Worm (Caenorhabditis elegans) whole organism, L2 larva: Measurements from ENCODE around the gene T16H12.3.
A peak's percentile ranks its signal among the peaks of the same experiment; 100 is the strongest.

Experiments used
- C34F6.9 ChIP-seq: fragments of 150-350 bp; optimal IDR thresholded peaks from 2 replicates; lab custom pipeline; 2014; ENCODE audit warnings: missing biosample characterization, missing genetic modification characterization
- F13H6.1 ChIP-seq: sonication (generic microtip); optimal IDR thresholded peaks from 2 replicates; lab custom pipeline; 2016; ENCODE audit warnings: missing genetic modification characterization, missing compliant biosample characterization
- R02D3.7 ChIP-seq: fragments of 150-350 bp; optimal IDR thresholded peaks from 2 replicates; lab custom pipeline; 2014; ENCODE audit warnings: missing biosample characterization, missing genetic modification characterization
- Y55F3AM.14 ChIP-seq: fragments of 200-800 bp; sonication (Bioruptor generic); optimal IDR thresholded peaks from 2 replicates; lab custom pipeline; 2018; ENCODE audit warnings: mild to moderate bottlenecking, missing genetic modification characterization, missing compliant biosample characterization
- ZK546.5 ChIP-seq: sonication (generic microtip); optimal IDR thresholded peaks from 2 replicates; lab custom pipeline; 2017; ENCODE audit warnings: missing biosample characterization, missing genetic modification characterization
- aly-2 ChIP-seq: fragments of 150-350 bp; optimal IDR thresholded peaks from 2 replicates; lab custom pipeline; 2014; ENCODE audit warnings: missing biosample characterization, missing genetic modification characterization
- ama-1 ChIP-seq: fragments of 150-350 bp; optimal IDR thresholded peaks from 2 replicates; lab custom pipeline; 2018; ENCODE audit warnings: inconsistent platforms
- blmp-1 ChIP-seq: sonication (generic microtip); optimal IDR thresholded peaks from 2 replicates; lab custom pipeline; 2017; ENCODE audit warnings: missing genetic modification characterization, mild to moderate bottlenecking, missing compliant biosample characterization, antibody characterized with exemption, moderate library complexity; ENCODE audit not compliant: insufficient read depth
- ceh-16 ChIP-seq: fragments of 150-350 bp; optimal IDR thresholded peaks from 2 replicates; lab custom pipeline; 2014; ENCODE audit warnings: missing biosample characterization, missing genetic modification characterization
- ceh-82 ChIP-seq: fragments of 150-350 bp; optimal IDR thresholded peaks from 2 replicates; lab custom pipeline; 2014; ENCODE audit warnings: missing biosample characterization, missing genetic modification characterization
- crh-2 ChIP-seq: sonication (generic microtip); optimal IDR thresholded peaks from 2 replicates; lab custom pipeline; 2017; ENCODE audit warnings: missing biosample characterization, missing genetic modification characterization
- egl-27 ChIP-seq: sonication (generic microtip); optimal IDR thresholded peaks from 3 replicates; lab custom pipeline; 2017; ENCODE audit warnings: missing biosample characterization, missing genetic modification reagents, missing genetic modification characterization
- elt-1 ChIP-seq: fragments of 150-350 bp; optimal IDR thresholded peaks from 2 replicates; lab custom pipeline; 2014; ENCODE audit warnings: missing biosample characterization, missing genetic modification characterization
- elt-3 ChIP-seq: sonication (generic microtip); optimal IDR thresholded peaks from 2 replicates; lab custom pipeline; 2017; ENCODE audit warnings: missing biosample characterization, missing genetic modification characterization
- fos-1 ChIP-seq: fragments of 150-350 bp; optimal IDR thresholded peaks from 2 replicates; lab custom pipeline; 2014; ENCODE audit warnings: missing biosample characterization, missing genetic modification characterization
- gmeb-1 ChIP-seq: fragments of 150-350 bp; optimal IDR thresholded peaks from 2 replicates; lab custom pipeline; 2014; ENCODE audit warnings: missing biosample characterization, missing genetic modification characterization
- lin-39 ChIP-seq: fragments of 150-350 bp; optimal IDR thresholded peaks from 2 replicates; lab custom pipeline; 2014; ENCODE audit warnings: missing biosample characterization, missing genetic modification reagents, missing genetic modification characterization
- lsy-2 ChIP-seq, 2 experiments: fragments of 150-350 bp in 1 of 2; sonication (generic microtip) in 1 of 2; optimal IDR thresholded peaks; 2 replicates each; lab custom pipeline; 2014 to 2017; ENCODE audit warnings: missing biosample characterization in 2 of 2, missing genetic modification characterization in 2 of 2
- nhr-10 ChIP-seq: sonication (generic microtip); optimal IDR thresholded peaks from 2 replicates; lab custom pipeline; 2017; ENCODE audit warnings: missing biosample characterization, missing genetic modification characterization
- nhr-11 ChIP-seq: fragments of 150-350 bp; optimal IDR thresholded peaks from 2 replicates; lab custom pipeline; 2014; ENCODE audit warnings: missing biosample characterization, missing genetic modification characterization
- nhr-21 ChIP-seq: fragments of 150-350 bp; optimal IDR thresholded peaks from 2 replicates; lab custom pipeline; 2014; ENCODE audit warnings: missing biosample characterization, missing genetic modification characterization
- nhr-23 ChIP-seq: fragments of 150-350 bp; optimal IDR thresholded peaks from 2 replicates; lab custom pipeline; 2014; ENCODE audit warnings: missing biosample characterization, missing genetic modification reagents, missing genetic modification characterization
- nhr-6 ChIP-seq: fragments of 150-350 bp; optimal IDR thresholded peaks from 2 replicates; lab custom pipeline; 2014; ENCODE audit warnings: missing biosample characterization, missing genetic modification characterization
- peb-1 ChIP-seq: fragments of 150-350 bp; optimal IDR thresholded peaks from 2 replicates; lab custom pipeline; 2014; ENCODE audit warnings: missing biosample characterization, missing genetic modification characterization
- skn-1 ChIP-seq: sonication (generic microtip); optimal IDR thresholded peaks from 2 replicates; lab custom pipeline; 2017; ENCODE audit warnings: missing biosample characterization, missing genetic modification characterization
- sma-3 ChIP-seq: sonication (generic microtip); optimal IDR thresholded peaks from 2 replicates; lab custom pipeline; 2016; ENCODE audit warnings: missing genetic modification reagents, missing genetic modification characterization, missing compliant biosample characterization
- snpc-4 ChIP-seq: fragments of 150-350 bp; optimal IDR thresholded peaks from 2 replicates; lab custom pipeline; 2014; ENCODE audit warnings: missing biosample characterization, missing genetic modification characterization
- unc-39 ChIP-seq: fragments of 150-350 bp; optimal IDR thresholded peaks from 2 replicates; lab custom pipeline; 2014; ENCODE audit warnings: missing biosample characterization, missing genetic modification characterization
- unc-55 ChIP-seq: fragments of 150-350 bp; sonication (generic microtip); optimal IDR thresholded peaks from 3 replicates; lab custom pipeline; 2014; ENCODE audit warnings: missing biosample characterization, missing genetic modification reagents, missing genetic modification characterization
- ztf-1 ChIP-seq: fragments of 200-800 bp; sonication (Bioruptor generic); conservative IDR thresholded peaks from 2 replicates; pipeline ENCODE4 v1.3.6; 2022; ENCODE audit warnings: missing genetic modification characterization, missing compliant biosample characterization
- ztf-4 ChIP-seq: fragments of 150-350 bp; optimal IDR thresholded peaks from 2 replicates; lab custom pipeline; 2014; ENCODE audit warnings: missing biosample characterization, missing genetic modification characterization

The T16H12.3 gene

DNA sequence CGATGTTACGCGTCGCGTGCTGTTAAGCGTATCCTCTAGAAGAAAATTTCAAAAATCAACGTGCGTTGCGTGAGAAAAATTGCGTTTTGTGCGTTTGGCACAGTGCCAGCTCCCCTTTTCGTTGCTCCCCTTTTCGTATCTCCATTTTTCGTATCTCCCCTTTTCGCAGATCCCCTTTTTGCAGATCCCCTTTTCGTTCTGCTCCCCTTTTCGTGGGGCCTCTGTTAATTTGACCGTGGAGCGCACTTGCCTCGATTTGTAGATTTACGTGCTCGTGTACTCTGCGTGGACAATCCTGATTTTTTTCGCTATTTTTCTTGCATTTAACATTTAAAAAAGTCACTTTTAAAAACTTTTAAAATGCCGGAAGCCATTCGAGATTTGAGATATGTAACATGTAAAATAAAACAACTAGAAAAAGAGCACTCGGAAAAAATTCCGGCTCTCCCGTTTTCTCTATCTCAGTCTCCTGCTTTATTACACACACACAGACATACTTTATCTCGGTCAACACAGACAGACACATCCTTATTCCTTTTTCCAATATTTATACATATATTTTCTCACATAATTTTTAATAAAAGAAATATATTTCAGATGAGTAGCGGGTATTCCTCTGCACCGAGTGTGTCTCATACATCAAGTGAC lies 40.6 kb upstream of the T16H12.3 start, which contains the start of gene ttll-4 (continued):
- TF ChIP-seq fos-1 (tag; lab: Kevin White, UChicago) (no peak), ceh-82 (tag; lab: Kevin White, UChicago) (no peak)

DNA sequence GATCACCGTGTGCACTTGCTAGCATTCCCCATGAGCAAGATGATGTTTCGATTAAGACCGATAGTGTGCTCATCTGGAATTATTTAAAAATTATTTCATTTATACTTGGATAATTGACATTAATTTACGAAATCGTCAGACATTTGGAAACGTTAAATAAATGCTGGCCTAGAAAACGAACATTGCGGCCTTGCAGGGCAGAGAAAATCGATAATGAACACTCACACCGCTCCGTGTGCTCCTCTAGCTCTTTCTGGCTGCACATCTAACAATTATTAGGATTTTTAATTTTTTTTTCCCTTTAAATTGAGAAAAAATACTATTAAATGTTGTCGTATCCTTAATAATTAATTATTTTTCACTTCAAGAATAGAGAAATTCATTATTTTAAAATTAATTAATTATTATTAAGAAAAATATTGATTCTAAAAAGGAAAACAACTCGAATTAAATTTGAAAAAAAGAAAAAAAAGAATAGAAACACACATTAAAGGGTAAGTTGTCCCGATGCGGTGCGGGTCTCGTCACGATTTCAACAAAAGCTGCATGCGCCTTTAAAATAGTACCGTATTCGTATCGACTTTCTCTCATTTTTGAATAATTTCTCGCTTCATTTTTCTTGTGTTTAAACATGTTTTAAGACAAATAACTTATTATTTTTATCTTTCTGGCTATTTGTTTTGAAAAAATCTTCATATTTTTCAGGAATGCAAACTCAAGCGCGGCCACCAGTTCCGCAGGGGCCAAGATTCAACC lies 37.2 kb upstream of the T16H12.3 start, which contains the start of the genes gtf-2H3 and ham-3:
Gene gtf-2H3, minus strand, starts transcription at position 73 of the 756 bp plus-strand sequence.
Gene ham-3, plus strand, starts transcription at position 706 of the 756 bp plus-strand sequence.
- peak; percentile 40 for TF ChIP-seq C34F6.9
- TF ChIP-seq elt-3 = no peak
- TF ChIP-seq skn-1 (tag; lab: Kevin White, UChicago) = no peak
- TF ChIP-seq lsy-2 (tag; optimal IDR thresholded peaks at IDR 0.05; lab: Kevin White, UChicago) = peak in 1 of 2 experiments; percentile 13
- TF ChIP-seq crh-2 (tag; lab: Kevin White, UChicago) = no peak
- TF ChIP-seq Y55F3AM.14 = no peak
- peak; percentile 34 for TF ChIP-seq unc-55
- TF ChIP-seq nhr-21 (tag; lab: Kevin White, UChicago) = no peak
- TF ChIP-seq R02D3.7 (tag; lab: Kevin White, UChicago) = no peak

DNA sequence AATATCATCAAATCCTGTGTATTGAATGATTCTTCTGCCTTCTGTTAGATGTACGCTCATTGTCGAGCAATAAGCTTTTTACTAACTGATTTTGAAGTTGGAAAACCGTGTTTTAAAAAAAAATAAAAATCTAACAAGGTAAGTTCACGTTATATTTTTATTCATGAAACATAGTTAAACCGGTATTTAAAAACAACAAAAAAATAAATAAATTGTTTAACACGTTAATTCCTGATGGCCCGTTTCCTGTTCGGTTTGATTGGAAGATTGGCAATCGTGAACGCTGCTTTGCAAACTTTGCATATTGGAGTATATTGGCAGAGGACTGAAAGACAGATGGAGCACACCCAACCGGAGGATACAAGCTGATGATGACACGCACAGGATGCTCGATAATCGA lies 35.7 kb upstream of the T16H12.3 start, which contains the start of gene ZK1128.3:
Gene ZK1128.3, minus strand, starts transcription at position 101 of the 400 bp plus-strand sequence.
- TF ChIP-seq nhr-11 (tag; lab: Kevin White, UChicago) (no peak), skn-1 (tag; lab: Kevin White, UChicago) (no peak), nhr-21 (tag; lab: Kevin White, UChicago) (no peak), egl-27 (tag; lab: Kevin White, UChicago) (no peak), snpc-4 (tag; lab: Kevin White, UChicago) (no peak), ZK546.5 (tag; lab: Kevin White, UChicago) (no peak), blmp-1 (no peak), ztf-4 (no peak), nhr-6 (tag; lab: Kevin White, UChicago) (no peak), elt-3 (no peak), lin-39 (tag; lab: Kevin White, UChicago) (no peak), C34F6.9 (no peak), nhr-10 (tag; lab: Kevin White, UChicago) (no peak), elt-1 (no peak), unc-39 (tag; lab: Kevin White, UChicago) (no peak), peb-1 (tag; lab: Kevin White, UChicago) (no peak), Y55F3AM.14 (no peak), nhr-23 (tag; lab: Kevin White, UChicago) (no peak)

DNA sequence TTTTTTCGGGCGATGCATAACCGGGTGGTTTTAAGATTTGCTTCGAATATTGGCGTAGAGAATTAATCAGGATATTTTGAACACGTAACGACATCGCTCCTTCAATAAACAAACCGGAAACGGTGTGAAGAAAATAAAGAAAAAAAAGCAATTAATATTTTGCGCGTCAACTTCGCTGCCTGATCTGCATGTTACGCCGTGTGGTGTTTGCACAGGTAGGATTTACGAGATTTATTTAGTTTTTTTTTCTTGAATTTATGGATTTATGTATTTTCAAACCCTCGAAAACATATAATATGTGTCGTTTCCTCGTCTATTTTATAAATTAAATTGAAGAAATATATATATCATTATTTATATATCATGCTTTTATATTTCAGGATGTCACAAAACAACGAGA lies 31.6 kb upstream of the T16H12.3 start, which contains the start of the genes ZK1128.1 and mett-10:
Gene ZK1128.1, minus strand, starts transcription at position 99 of the 400 bp plus-strand sequence.
Gene mett-10, plus strand, starts transcription at position 375 of the 400 bp plus-strand sequence.
- TF ChIP-seq nhr-10 (tag; lab: Kevin White, UChicago) (no peak), unc-55 (peak; percentile 54), F13H6.1 (no peak), egl-27 (tag; lab: Kevin White, UChicago) (no peak), gmeb-1 (peak; percentile 60), ztf-4 (no peak), nhr-6 (tag; lab: Kevin White, UChicago) (no peak), crh-2 (tag; lab: Kevin White, UChicago) (no peak), ztf-1 (GFP tag; lab: Robert Waterston, UW) (no peak), C34F6.9 (peak; percentile 48), peb-1 (tag; lab: Kevin White, UChicago) (no peak), R02D3.7 (tag; lab: Kevin White, UChicago) (peak; percentile 66), lsy-2 (tag; optimal IDR thresholded peaks at IDR 0.05; lab: Kevin White, UChicago) (peak in 1 of 2 experiments; percentile 58), ceh-16 (tag; lab: Kevin White, UChicago) (no peak), sma-3 (GFP tag; lab: Kevin White, UChicago) (no peak), aly-2 (tag; lab: Kevin White, UChicago) (no peak)
- TF ChIP-seq, all 48 proteins: peak for 5

DNA sequence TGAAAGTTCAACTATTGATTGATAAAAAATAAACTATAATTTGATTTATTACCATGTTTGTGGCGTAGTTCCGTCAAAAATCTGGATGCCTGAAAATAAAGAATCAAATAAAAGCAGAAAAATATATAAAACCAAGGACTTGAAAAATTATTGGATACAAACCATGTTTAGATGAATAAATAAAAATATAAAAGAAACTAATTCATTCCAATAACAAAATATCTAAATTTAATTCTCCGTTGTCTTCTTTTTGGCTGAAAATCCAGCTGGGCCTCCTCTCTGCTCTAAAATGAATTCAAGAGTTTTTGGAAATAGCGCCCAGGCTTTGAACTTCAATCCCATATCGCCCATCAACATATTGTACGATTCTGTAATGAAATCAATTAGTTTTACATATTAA lies 29.9 kb upstream of the T16H12.3 start, which contains the start of gene vps-29:
Gene vps-29, minus strand, starts transcription at position 101 of the 400 bp plus-strand sequence.
- TF ChIP-seq lsy-2 (tag; optimal IDR thresholded peaks at IDR 0.05; lab: Kevin White, UChicago) = no peak
- TF ChIP-seq ama-1 (lab: Kevin White, UChicago) = no peak
- no peak for TF ChIP-seq nhr-10 (tag; lab: Kevin White, UChicago)
- TF ChIP-seq nhr-23 (tag; lab: Kevin White, UChicago) = no peak
